Worm (Caenorhabditis elegans) whole organism, L2 larva: ENCODE results near the gene C06E4.1.

ENCODE experiments used
- C34F6.9 ChIP-seq: fragments of 150-350 bp; optimal IDR thresholded peaks from 2 replicates; lab custom pipeline; 2014; ENCODE audit warnings: missing biosample characterization, missing genetic modification characterization
- F13H6.1 ChIP-seq: sonication (generic microtip); optimal IDR thresholded peaks from 2 replicates; lab custom pipeline; 2016; ENCODE audit warnings: missing genetic modification characterization, missing compliant biosample characterization
- R02D3.7 ChIP-seq: fragments of 150-350 bp; optimal IDR thresholded peaks from 2 replicates; lab custom pipeline; 2014; ENCODE audit warnings: missing biosample characterization, missing genetic modification characterization
- aly-2 ChIP-seq: fragments of 150-350 bp; optimal IDR thresholded peaks from 2 replicates; lab custom pipeline; 2014; ENCODE audit warnings: missing biosample characterization, missing genetic modification characterization
- ama-1 ChIP-seq: fragments of 150-350 bp; optimal IDR thresholded peaks from 2 replicates; lab custom pipeline; 2018; ENCODE audit warnings: inconsistent platforms
- ceh-82 ChIP-seq: fragments of 150-350 bp; optimal IDR thresholded peaks from 2 replicates; lab custom pipeline; 2014; ENCODE audit warnings: missing biosample characterization, missing genetic modification characterization
- dmd-4 ChIP-seq: sonication (generic microtip); optimal IDR thresholded peaks from 2 replicates; lab custom pipeline; 2017; ENCODE audit warnings: missing biosample characterization, missing genetic modification characterization
- elt-1 ChIP-seq: fragments of 150-350 bp; optimal IDR thresholded peaks from 2 replicates; lab custom pipeline; 2014; ENCODE audit warnings: missing biosample characterization, missing genetic modification characterization
- elt-3 ChIP-seq: sonication (generic microtip); optimal IDR thresholded peaks from 2 replicates; lab custom pipeline; 2017; ENCODE audit warnings: missing biosample characterization, missing genetic modification characterization
- fos-1 ChIP-seq: fragments of 150-350 bp; optimal IDR thresholded peaks from 2 replicates; lab custom pipeline; 2014; ENCODE audit warnings: missing biosample characterization, missing genetic modification characterization
- gmeb-1 ChIP-seq: fragments of 150-350 bp; optimal IDR thresholded peaks from 2 replicates; lab custom pipeline; 2014; ENCODE audit warnings: missing biosample characterization, missing genetic modification characterization
- lin-11 ChIP-seq: fragments of 150-350 bp; sonication (generic microtip); optimal IDR thresholded peaks from 2 replicates; lab custom pipeline; 2014; ENCODE audit warnings: missing biosample characterization, missing genetic modification characterization, inconsistent platforms, mixed read lengths
- lin-13 ChIP-seq: fragments of 150-350 bp; optimal IDR thresholded peaks from 2 replicates; lab custom pipeline; 2014; ENCODE audit warnings: missing biosample characterization, missing genetic modification reagents, missing genetic modification characterization
- lsy-2 ChIP-seq, 2 experiments: fragments of 150-350 bp in 1 of 2; sonication (generic microtip) in 1 of 2; optimal IDR thresholded peaks; 2 replicates each; lab custom pipeline; 2014 to 2017; ENCODE audit warnings: missing biosample characterization in 2 of 2, missing genetic modification characterization in 2 of 2
- mab-5 ChIP-seq: fragments of 150-350 bp; optimal IDR thresholded peaks from 2 replicates; lab custom pipeline; 2014; ENCODE audit warnings: missing biosample characterization, missing genetic modification characterization
- mdl-1 ChIP-seq, 2 experiments: fragments of 150-350 bp in 1 of 2; sonication (generic microtip) in 1 of 2; optimal IDR thresholded peaks; 2 replicates each; lab custom pipeline; 2017; ENCODE audit warnings: missing biosample characterization in 2 of 2, missing genetic modification characterization in 2 of 2
- nhr-10 ChIP-seq: sonication (generic microtip); optimal IDR thresholded peaks from 2 replicates; lab custom pipeline; 2017; ENCODE audit warnings: missing biosample characterization, missing genetic modification characterization
- nhr-11 ChIP-seq: fragments of 150-350 bp; optimal IDR thresholded peaks from 2 replicates; lab custom pipeline; 2014; ENCODE audit warnings: missing biosample characterization, missing genetic modification characterization
- nhr-129 ChIP-seq: fragments of 150-350 bp; optimal IDR thresholded peaks from 2 replicates; lab custom pipeline; 2014; ENCODE audit warnings: missing biosample characterization, missing genetic modification characterization
- nhr-21 ChIP-seq: fragments of 150-350 bp; optimal IDR thresholded peaks from 2 replicates; lab custom pipeline; 2014; ENCODE audit warnings: missing biosample characterization, missing genetic modification characterization
- nhr-25 ChIP-seq: fragments of 150-350 bp; sonication (generic microtip); optimal IDR thresholded peaks from 3 replicates; lab custom pipeline; 2014; ENCODE audit warnings: missing biosample characterization, missing genetic modification characterization
- nhr-6 ChIP-seq: fragments of 150-350 bp; optimal IDR thresholded peaks from 2 replicates; lab custom pipeline; 2014; ENCODE audit warnings: missing biosample characterization, missing genetic modification characterization
- nhr-77 ChIP-seq: fragments of 150-350 bp; optimal IDR thresholded peaks from 2 replicates; lab custom pipeline; 2014; ENCODE audit warnings: missing biosample characterization, missing genetic modification characterization
- peb-1 ChIP-seq: fragments of 150-350 bp; optimal IDR thresholded peaks from 2 replicates; lab custom pipeline; 2014; ENCODE audit warnings: missing biosample characterization, missing genetic modification characterization
- sma-9 ChIP-seq, 2 experiments: fragments of 150-350 bp in 1 of 2; sonication (generic microtip) in 1 of 2; optimal IDR thresholded peaks; 2 replicates each; lab custom pipeline; 2014 to 2016; ENCODE audit warnings: missing genetic modification characterization in 2 of 2, mild to moderate bottlenecking in 1 of 2, missing biosample characterization in 1 of 2, missing compliant biosample characterization in 1 of 2, missing genetic modification reagents in 1 of 2, moderate library complexity in 1 of 2
- snpc-4 ChIP-seq: fragments of 150-350 bp; optimal IDR thresholded peaks from 2 replicates; lab custom pipeline; 2014; ENCODE audit warnings: missing biosample characterization, missing genetic modification characterization
- unc-55 ChIP-seq: fragments of 150-350 bp; sonication (generic microtip); optimal IDR thresholded peaks from 3 replicates; lab custom pipeline; 2014; ENCODE audit warnings: missing biosample characterization, missing genetic modification reagents, missing genetic modification characterization
- ztf-1 ChIP-seq: fragments of 200-800 bp; sonication (Bioruptor generic); conservative IDR thresholded peaks from 2 replicates; pipeline ENCODE4 v1.3.6; 2022; ENCODE audit warnings: missing genetic modification characterization, missing compliant biosample characterization
- ztf-11 ChIP-seq: sonication (generic microtip); optimal IDR thresholded peaks from 2 replicates; lab custom pipeline; 2017; ENCODE audit warnings: missing biosample characterization, missing genetic modification characterization
- ztf-4 ChIP-seq: fragments of 150-350 bp; optimal IDR thresholded peaks from 2 replicates; lab custom pipeline; 2014; ENCODE audit warnings: missing biosample characterization, missing genetic modification characterization

The C06E4.1 gene

ce11 chrIV:7235382-7235917 is 47.6 kb upstream of the C06E4.1 start (continued):
- no peak for TF ChIP-seq dmd-4 (tag; lab: Kevin White, UChicago)
- no peak for TF ChIP-seq nhr-77 (tag; lab: Kevin White, UChicago)
- TF ChIP-seq R02D3.7 (tag; lab: Kevin White, UChicago) = no peak
- no peak for TF ChIP-seq snpc-4 (tag; lab: Kevin White, UChicago)
- peak; percentile 97 for TF ChIP-seq fos-1 (tag; lab: Kevin White, UChicago)
- TF ChIP-seq mab-5 = peak; percentile 26
- TF ChIP-seq C34F6.9 (tag; lab: Kevin White, UChicago) = peak; percentile 77
- TF ChIP-seq ztf-11 (tag; lab: Kevin White, UChicago) = no peak

- TF ChIP-seq F13H6.1 (tag; lab: Kevin White, UChicago) (no peak), snpc-4 (tag; lab: Kevin White, UChicago) (no peak), lin-11 (no peak), fos-1 (tag; lab: Kevin White, UChicago) (no peak), lsy-2 (tag; optimal IDR thresholded peaks at IDR 0.05; lab: Kevin White, UChicago) (peak in 1 of 2 experiments; percentile 15), peb-1 (tag; lab: Kevin White, UChicago) (no peak), elt-1 (no peak), nhr-129 (tag; lab: Kevin White, UChicago) (no peak), unc-55 (no peak), nhr-21 (tag; lab: Kevin White, UChicago) (peak; percentile 47), nhr-77 (tag; lab: Kevin White, UChicago) (no peak), mdl-1 (tag; optimal IDR thresholded peaks at IDR 0.05; lab: Kevin White, UChicago) (no peak), nhr-25 (tag; lab: Kevin White, UChicago) (no peak), elt-3 (tag; lab: Kevin White, UChicago) (no peak), dmd-4 (tag; lab: Kevin White, UChicago) (no peak)
Measured at ce11 chrIV:7236248-7236772, 46.7 kb upstream of the C06E4.1 start.

- TF ChIP-seq nhr-6 (tag; lab: Kevin White, UChicago) = no peak
- TF ChIP-seq fos-1 (tag; lab: Kevin White, UChicago) = peak; percentile 61
- TF ChIP-seq, all 48 proteins: peak for 1
Measured at ce11 chrIV:7237668-7238214, 45.3 kb upstream of the C06E4.1 start, which contains the start of gene elo-3. Gene elo-3 (plus strand): TSS chrIV:7237718.

- TF ChIP-seq gmeb-1 (tag; lab: Kevin White, UChicago) (no peak), ztf-4 (tag; lab: Kevin White, UChicago) (no peak), nhr-25 (tag; lab: Kevin White, UChicago) (peak; percentile 25)
Measured at ce11 chrIV:7240564-7240963, 42.5 kb upstream of the C06E4.1 start.

DNA sequence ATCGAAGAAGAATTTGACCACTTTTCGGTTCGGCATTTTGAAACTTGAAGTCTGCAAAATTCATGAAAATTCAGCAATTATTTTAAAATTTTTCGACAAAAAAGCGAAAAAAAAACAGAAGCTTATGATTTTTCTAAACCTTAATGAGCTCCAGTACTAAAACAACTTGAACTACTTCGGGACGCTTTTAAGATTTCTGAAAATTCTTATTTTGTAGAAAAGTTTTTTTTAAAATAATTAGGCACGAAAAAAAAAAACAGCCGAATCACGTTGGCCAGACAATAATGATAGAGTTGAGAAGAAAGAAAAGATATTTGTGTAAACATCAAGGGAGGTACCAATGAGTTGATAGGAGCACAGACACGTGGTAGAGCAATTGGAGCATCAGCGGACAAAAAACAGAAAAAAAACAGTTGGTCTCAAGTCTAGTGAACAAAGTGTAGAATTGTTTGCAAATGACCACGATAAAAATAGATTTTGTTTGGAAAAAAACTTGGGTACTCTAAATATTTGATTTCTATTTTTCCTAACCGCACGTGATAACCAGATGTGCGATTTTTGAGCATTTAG is 40.8 kb upstream of the C06E4.1 start, which contains the start of gene gstk-2:
Gene gstk-2 (minus strand): TSS at position 51 of the 570 bp plus-strand sequence.
- TF ChIP-seq aly-2 (tag; lab: Kevin White, UChicago) (no peak), dmd-4 (tag; lab: Kevin White, UChicago) (no peak), sma-9 (GFP tag; optimal IDR thresholded peaks at IDR 0.05; lab: Kevin White, UChicago) (peak; percentile 62), sma-9 (tag; optimal IDR thresholded peaks at IDR 0.05; lab: Kevin White, UChicago) (no peak), nhr-10 (tag; lab: Kevin White, UChicago) (no peak), C34F6.9 (tag; lab: Kevin White, UChicago) (peak; percentile 42), nhr-77 (tag; lab: Kevin White, UChicago) (no peak), ama-1 (lab: Kevin White, UChicago) (no peak), nhr-129 (tag; lab: Kevin White, UChicago) (peak; percentile 57), nhr-11 (tag; lab: Kevin White, UChicago) (no peak), lsy-2 (tag; optimal IDR thresholded peaks at IDR 0.05; lab: Kevin White, UChicago) (peak in 1 of 2 experiments; percentile 9), ztf-1 (GFP tag; lab: Robert Waterston, UW) (no peak), ceh-82 (tag; lab: Kevin White, UChicago) (no peak), R02D3.7 (tag; lab: Kevin White, UChicago) (no peak), F13H6.1 (tag; lab: Kevin White, UChicago) (peak; percentile 65), lin-13 (no peak)
